Fruit fly (Drosophila melanogaster): ENCODE results near the gene CG7142.

The CG7142 gene

DNA sequence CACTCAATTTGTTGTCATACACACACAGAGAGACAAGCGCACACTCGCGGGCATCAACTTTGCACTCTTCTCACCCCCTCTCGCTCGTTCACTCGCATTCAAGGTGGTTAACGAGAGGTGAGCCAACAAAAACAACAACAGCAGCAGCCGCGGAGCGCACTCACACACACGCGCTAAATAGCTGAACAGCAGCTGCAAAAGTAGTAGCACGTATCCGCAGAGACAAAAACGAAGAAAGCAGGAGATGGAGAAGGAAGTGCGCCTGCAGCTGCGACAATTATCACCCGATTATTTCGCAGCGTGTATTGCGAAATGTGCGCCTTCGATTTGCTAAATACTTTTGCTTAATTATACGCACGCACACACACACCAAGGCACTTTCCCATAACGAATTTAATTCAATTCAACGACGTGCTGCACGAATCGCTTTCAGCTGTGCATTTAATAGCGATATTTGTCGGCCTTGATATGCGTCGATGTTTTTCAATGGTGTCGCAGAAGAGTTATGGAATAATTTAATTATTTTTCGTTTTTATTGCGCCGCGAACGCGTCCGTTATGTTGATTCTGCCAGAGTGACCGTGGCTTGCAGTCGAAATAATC, 19.1 kb upstream of the CG7142 start (continued):
- TF ChIP-seq Hr38 (GFP tag; optimal IDR thresholded peaks at IDR 0.05) (no peak), fd59A (GFP tag; optimal IDR thresholded peaks at IDR 0.05) (no peak), spab (GFP tag; optimal IDR thresholded peaks at IDR 0.05) (no peak), CG32006 (GFP tag; optimal IDR thresholded peaks at IDR 0.05) (peak; percentile 20), CG8319 (GFP tag; optimal IDR thresholded peaks at IDR 0.05) (no peak), vri (GFP tag; optimal IDR thresholded peaks at IDR 0.05) (peak; percentile 51), acj6 (GFP tag; optimal IDR thresholded peaks at IDR 0.05) (no peak), Ets21C (GFP tag; optimal IDR thresholded peaks at IDR 0.05) (no peak)

dm6 chr3R:18297444-18298297, 18.3 kb upstream of the CG7142 start:
- peak; percentile 31 for TF ChIP-seq dac (GFP tag; optimal IDR thresholded peaks at IDR 0.05)
- no peak for TF ChIP-seq CG1621 (tag; optimal IDR thresholded peaks at IDR 0.05)
- TF ChIP-seq vri (GFP tag; optimal IDR thresholded peaks at IDR 0.05) = no peak
- no peak for TF ChIP-seq topi (GFP tag; optimal IDR thresholded peaks at IDR 0.05)
- TF ChIP-seq Sox15 (GFP tag; optimal IDR thresholded peaks at IDR 0.05) = no peak
- TF ChIP-seq CG15336 (GFP tag; IDR thresholded peaks at IDR 0.05) = peak; percentile 47; the same call in 1 of the 2 replicates
- TF ChIP-seq Blimp-1 (GFP tag; optimal IDR thresholded peaks at IDR 0.05) = no peak
- TF ChIP-seq Ets21C (GFP tag; optimal IDR thresholded peaks at IDR 0.05) = no peak
- peak; percentile 44 for TF ChIP-seq OdsH (GFP tag; optimal IDR thresholded peaks at IDR 0.05)
- no peak for TF ChIP-seq cyc (GFP tag; optimal IDR thresholded peaks at IDR 0.05)
- TF ChIP-seq CG16779 (tag; optimal IDR thresholded peaks at IDR 0.05) = no peak
- TF ChIP-seq esn (GFP tag; optimal IDR thresholded peaks at IDR 0.05) = no peak
- TF ChIP-seq Hr4 (GFP tag; optimal IDR thresholded peaks at IDR 0.05) = peak; percentile 47
- TF ChIP-seq achi (GFP tag; optimal IDR thresholded peaks at IDR 0.05) = peak; percentile 56
- TF ChIP-seq CG31627 (GFP tag; optimal IDR thresholded peaks at IDR 0.05) = peak; percentile 12
- peak; percentile 4 for TF ChIP-seq CG7368 (GFP tag; optimal IDR thresholded peaks at IDR 0.05)
- TF ChIP-seq acj6 (GFP tag; optimal IDR thresholded peaks at IDR 0.05) = peak; percentile 12
- TF ChIP-seq pdm3 (GFP tag; optimal IDR thresholded peaks at IDR 0.05) = no peak
- TF ChIP-seq CG3032 (tag; optimal IDR thresholded peaks at IDR 0.05) = peak; percentile 13
- TF ChIP-seq Sox14 (GFP tag; optimal IDR thresholded peaks at IDR 0.05) = peak; percentile 37
- no peak for TF ChIP-seq Hr38 (GFP tag; optimal IDR thresholded peaks at IDR 0.05)
- no peak for TF ChIP-seq spab (GFP tag; optimal IDR thresholded peaks at IDR 0.05)
- TF ChIP-seq Hr39 (GFP tag; optimal IDR thresholded peaks at IDR 0.05) = no peak
- no peak for TF ChIP-seq Smox (GFP tag; optimal IDR thresholded peaks at IDR 0.05)
- no peak for TF ChIP-seq CG6808 (GFP tag; optimal IDR thresholded peaks at IDR 0.05)
- peak in 1 of 2 experiments; percentile 19 for TF ChIP-seq salr (GFP tag; optimal IDR thresholded peaks at IDR 0.05)
- TF ChIP-seq Eip93F (GFP tag; optimal IDR thresholded peaks at IDR 0.05) = no peak
- no peak for TF ChIP-seq CG6792 (GFP tag; optimal IDR thresholded peaks at IDR 0.05)
- TF ChIP-seq CG32006 (GFP tag; optimal IDR thresholded peaks at IDR 0.05) = peak; percentile 65
- peak; percentile 67 for TF ChIP-seq svp (GFP tag)
- TF ChIP-seq CG6854 (GFP tag; optimal IDR thresholded peaks at IDR 0.05) = no peak
- no peak for TF ChIP-seq Sox102F (GFP tag; optimal IDR thresholded peaks at IDR 0.05)
- no peak for TF ChIP-seq fd85E (GFP tag; optimal IDR thresholded peaks at IDR 0.05)
- no peak for TF ChIP-seq Lpt (GFP tag; optimal IDR thresholded peaks at IDR 0.05)
- no peak for TF ChIP-seq CG8319 (GFP tag; optimal IDR thresholded peaks at IDR 0.05)
- TF ChIP-seq CG11294 (GFP tag; IDR thresholded peaks at IDR 0.05) = peak; percentile 33; the same call in 1 of the 2 replicates
- TF ChIP-seq CG11902 (GFP tag; optimal IDR thresholded peaks at IDR 0.05) = no peak
- TF ChIP-seq CG34406 (GFP tag; optimal IDR thresholded peaks at IDR 0.05) = peak; percentile 24
- TF ChIP-seq Eip78C (GFP tag) = peak; percentile 40
- TF ChIP-seq Ets96B (tag; optimal IDR thresholded peaks at IDR 0.05) = no peak
- peak; percentile 41; the same call in 1 of the 2 replicates for TF ChIP-seq Gug (GFP tag; IDR thresholded peaks at IDR 0.05)
- TF ChIP-seq fkh (GFP tag; optimal IDR thresholded peaks at IDR 0.05) = peak; percentile 52
- peak; percentile 42; the same call in 1 of the 3 replicates for TF ChIP-seq CG8119 (GFP tag; IDR thresholded peaks at IDR 0.05)
- peak; percentile 6 for TF ChIP-seq fd59A (GFP tag; optimal IDR thresholded peaks at IDR 0.05)
- TF ChIP-seq CG9139 (GFP tag; optimal IDR thresholded peaks at IDR 0.05) = no peak
- TF ChIP-seq CG6276 (GFP tag; optimal IDR thresholded peaks at IDR 0.05) = peak; percentile 17
